Worm (Caenorhabditis elegans) whole organism, young adult: ENCODE measurements around the gene oig-4.

Source experiments
- B0261.1 ChIP-seq: sonication (generic microtip); optimal IDR thresholded peaks from 2 replicates; lab custom pipeline; 2016; ENCODE audit warnings: mild to moderate bottlenecking, missing genetic modification characterization, moderate library complexity, missing compliant biosample characterization
- C06A6.2 ChIP-seq: fragments of 200-800 bp; sonication (Bioruptor generic); conservative IDR thresholded peaks from 2 replicates; pipeline ENCODE4 v1.3.6; 2022; ENCODE audit warnings: missing genetic modification characterization, missing compliant biosample characterization
- F10E7.11 ChIP-seq: sonication (generic microtip); optimal IDR thresholded peaks from 2 replicates; lab custom pipeline; 2017; ENCODE audit warnings: mild to moderate bottlenecking, missing genetic modification characterization, moderate library complexity, missing compliant biosample characterization
- F37B4.10 ChIP-seq: fragments of 200-800 bp; sonication (Bioruptor generic); IDR thresholded peaks from 2 replicates; pipeline ENCODE4 v1.3.6; 2022; ENCODE audit warnings: missing genetic modification characterization, missing compliant biosample characterization
- F57A8.1 ChIP-seq: fragments of 200-800 bp; sonication (Bioruptor generic); optimal IDR thresholded peaks from 2 replicates; lab custom pipeline; 2018; ENCODE audit warnings: mild to moderate bottlenecking, missing genetic modification characterization, moderate library complexity, missing compliant biosample characterization
- K11D2.4 ChIP-seq: fragments of 200-800 bp; sonication (Bioruptor generic); IDR thresholded peaks from 2 replicates; pipeline ENCODE4 v1.3.6; 2022; ENCODE audit warnings: missing genetic modification reagents, missing genetic modification characterization, missing compliant biosample characterization
- T26A5.8 ChIP-seq: sonication (generic microtip); optimal IDR thresholded peaks from 2 replicates; lab custom pipeline; 2016; ENCODE audit warnings: missing genetic modification characterization, missing compliant biosample characterization
- Y79H2A.3 ChIP-seq: fragments of 200-800 bp; sonication (Bioruptor generic); conservative IDR thresholded peaks from 2 replicates; pipeline ENCODE4 v1.3.6; 2022; ENCODE audit warnings: missing genetic modification reagents, missing genetic modification characterization, missing compliant biosample characterization
- cebp-1 ChIP-seq, 2 experiments: fragments of 200-800 bp in 1 of 2; sonication (Bioruptor generic) in 1 of 2; sonication (generic microtip) in 1 of 2; IDR thresholded peaks in 1 of 2; optimal IDR thresholded peaks in 1 of 2; 2 replicates each; pipeline versions ENCODE4 v1.3.6 to Lab custom; 2017 to 2022; ENCODE audit warnings: missing compliant biosample characterization in 2 of 2, missing genetic modification characterization in 2 of 2, mild to moderate bottlenecking in 1 of 2, missing genetic modification reagents in 1 of 2, moderate library complexity in 1 of 2
- cebp-2 ChIP-seq: fragments of 200-800 bp; sonication (Bioruptor generic); IDR thresholded peaks from 2 replicates; pipeline ENCODE4 v1.3.6; 2022; ENCODE audit warnings: missing genetic modification characterization, missing compliant biosample characterization
- ceh-100 ChIP-seq: fragments of 200-800 bp; sonication (Bioruptor generic); IDR thresholded peaks from 2 replicates; pipeline ENCODE4 v1.3.6; 2022; ENCODE audit warnings: missing genetic modification reagents, missing genetic modification characterization, missing compliant biosample characterization
- ceh-79 ChIP-seq: sonication (generic microtip); optimal IDR thresholded peaks from 2 replicates; lab custom pipeline; 2017; ENCODE audit warnings: mild to moderate bottlenecking, missing genetic modification characterization, missing compliant biosample characterization
- die-1 ChIP-seq: sonication (generic microtip); optimal IDR thresholded peaks from 2 replicates; lab custom pipeline; 2016; ENCODE audit warnings: missing genotype, mild to moderate bottlenecking, missing genetic modification characterization, missing compliant biosample characterization
- dpff-1 ChIP-seq: sonication (generic microtip); optimal IDR thresholded peaks from 2 replicates; lab custom pipeline; 2017; ENCODE audit warnings: mild to moderate bottlenecking, missing genetic modification characterization, missing compliant biosample characterization
- efl-1 ChIP-seq: fragments of 150-350 bp; optimal IDR thresholded peaks from 2 replicates; lab custom pipeline; 2014; ENCODE audit warnings: missing biosample characterization, missing genetic modification reagents, missing genetic modification characterization
- him-1 ChIP-seq: sonication (generic microtip); optimal IDR thresholded peaks from 2 replicates; lab custom pipeline; 2016; ENCODE audit warnings: missing genotype, missing genetic modification reagents, missing genetic modification characterization, missing compliant biosample characterization
- let-607 ChIP-seq, 2 experiments: fragments of 200-800 bp in 1 of 2; sonication (Bioruptor generic) in 1 of 2; sonication (generic microtip) in 1 of 2; optimal IDR thresholded peaks; 2 replicates each; lab custom pipeline; 2016 to 2018; ENCODE audit warnings: mild to moderate bottlenecking in 2 of 2, missing compliant biosample characterization in 2 of 2, missing genetic modification characterization in 2 of 2, moderate library complexity in 2 of 2, missing genotype in 1 of 2
- lin-35 ChIP-seq, 3 experiments: fragments of 150-350 bp in 2 of 3; sonication (generic microtip) in 1 of 3; optimal IDR thresholded peaks; 2 replicates each; lab custom pipeline; 2014 to 2018; ENCODE audit warnings: missing biosample characterization in 3 of 3, missing genetic modification characterization in 3 of 3, missing genetic modification reagents in 3 of 3
- lin-40 ChIP-seq: sonication (generic microtip); optimal IDR thresholded peaks from 2 replicates; lab custom pipeline; 2016; ENCODE audit warnings: missing genetic modification characterization, mild to moderate bottlenecking, missing compliant biosample characterization, missing genotype, missing genetic modification reagents
- lir-1 ChIP-seq: fragments of 200-800 bp; sonication (Bioruptor generic); conservative IDR thresholded peaks from 2 replicates; pipeline ENCODE4 v1.3.6; 2022; ENCODE audit warnings: missing genetic modification reagents, missing genetic modification characterization, missing compliant biosample characterization
- lsl-1 ChIP-seq: fragments of 200-800 bp; sonication (Bioruptor generic); optimal IDR thresholded peaks from 2 replicates; lab custom pipeline; 2018; ENCODE audit warnings: mild to moderate bottlenecking, missing genetic modification characterization, moderate library complexity, missing compliant biosample characterization
- madf-3 ChIP-seq: fragments of 200-800 bp; sonication (Bioruptor generic); IDR thresholded peaks from 2 replicates; pipeline ENCODE4 v1.3.6; 2022; ENCODE audit warnings: missing genetic modification reagents, missing genetic modification characterization, missing compliant biosample characterization
- madf-8 ChIP-seq: fragments of 200-800 bp; sonication (Bioruptor generic); conservative IDR thresholded peaks from 2 replicates; pipeline ENCODE4 v1.3.6; 2022; ENCODE audit warnings: missing genetic modification reagents, missing genetic modification characterization, missing compliant biosample characterization
- nhr-80 ChIP-seq: sonication (generic microtip); optimal IDR thresholded peaks from 2 replicates; lab custom pipeline; 2016; ENCODE audit warnings: missing genetic modification characterization, missing compliant biosample characterization
- snpc-1.1 ChIP-seq: sonication (generic microtip); optimal IDR thresholded peaks from 2 replicates; lab custom pipeline; 2017; ENCODE audit warnings: missing genetic modification characterization, mild to moderate bottlenecking, missing compliant biosample characterization, antibody characterized with exemption, moderate library complexity, missing genotype, missing genetic modification reagents; ENCODE audit not compliant: insufficient read depth
- tbp1 ChIP-seq: fragments of 200-800 bp; sonication (Bioruptor generic); optimal IDR thresholded peaks from 2 replicates; lab custom pipeline; 2018; ENCODE audit warnings: mild to moderate bottlenecking, missing genetic modification characterization, missing compliant biosample characterization
- tbx-9 ChIP-seq: sonication (generic microtip); optimal IDR thresholded peaks from 2 replicates; lab custom pipeline; 2016; ENCODE audit warnings: borderline replicate concordance, missing genetic modification characterization, inconsistent platforms, missing compliant biosample characterization
- unc-130 ChIP-seq: sonication (generic microtip); optimal IDR thresholded peaks from 2 replicates; lab custom pipeline; 2016; ENCODE audit warnings: missing genetic modification reagents, missing genetic modification characterization, missing compliant biosample characterization
- zfh-2 ChIP-seq: fragments of 200-800 bp; sonication (Bioruptor generic); conservative IDR thresholded peaks from 2 replicates; pipeline ENCODE4 v1.3.6; 2022; ENCODE audit warnings: missing genetic modification reagents, missing genetic modification characterization, missing compliant biosample characterization
- ztf-22 ChIP-seq: fragments of 200-800 bp; sonication (Bioruptor generic); optimal IDR thresholded peaks from 2 replicates; lab custom pipeline; 2018; ENCODE audit warnings: mild to moderate bottlenecking, missing genetic modification characterization, moderate library complexity, missing compliant biosample characterization
- ztf-3 ChIP-seq: fragments of 200-800 bp; sonication (Bioruptor generic); optimal IDR thresholded peaks from 2 replicates; lab custom pipeline; 2018; ENCODE audit warnings: mild to moderate bottlenecking, missing genetic modification characterization, missing compliant biosample characterization

Gene oig-4

DNA sequence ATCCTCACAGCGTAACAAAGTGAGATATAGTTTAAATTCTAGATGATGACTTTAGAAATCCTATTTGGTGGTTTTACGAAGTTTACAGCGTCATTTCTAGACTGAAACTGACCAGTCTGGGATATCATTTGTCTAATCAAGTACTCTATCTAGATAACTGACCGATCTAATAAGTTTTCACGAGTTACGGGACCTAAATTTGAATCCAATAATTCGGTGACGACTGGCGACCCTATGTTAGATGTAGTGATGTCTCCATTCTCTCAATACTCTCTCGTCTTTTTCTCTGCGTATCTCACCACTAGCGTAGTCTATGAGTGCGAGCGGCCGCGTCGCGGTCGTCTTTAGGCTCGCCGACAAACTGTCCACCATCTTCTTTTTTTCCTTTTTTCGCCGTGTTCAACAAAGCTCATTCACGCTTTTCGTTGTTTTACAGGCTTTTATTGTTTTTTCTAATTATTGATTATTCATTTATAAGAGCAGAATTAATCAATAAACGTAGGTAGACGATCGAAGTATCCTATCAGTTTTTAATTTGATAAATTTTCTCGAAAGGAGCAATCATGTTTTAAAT is 2.1 kb downstream of the oig-4 start (continued):
- TF ChIP-seq tbp1, result peak; percentile 16
- no peak for TF ChIP-seq T26A5.8 (tag; lab: Kevin White, UChicago)
- TF ChIP-seq lin-35 (GFP tag; optimal IDR thresholded peaks at IDR 0.05; lab: Kevin White, UChicago), result peak in 1 of 3 experiments; percentile 14
- TF ChIP-seq madf-3 (GFP tag; lab: Robert Waterston, UW), result peak; percentile 92
- TF ChIP-seq zfh-2, result no peak
- TF ChIP-seq K11D2.4 (GFP tag; lab: Robert Waterston, UW), result no peak
- no peak for TF ChIP-seq cebp-1 (GFP tag; IDR thresholded peaks at IDR 0.05; lab: Robert Waterston, UW)
- peak; percentile 2 for TF ChIP-seq cebp-1 (tag; optimal IDR thresholded peaks at IDR 0.05; lab: Kevin White, UChicago)
- no peak for TF ChIP-seq Y79H2A.3 (GFP tag; lab: Robert Waterston, UW)

DNA sequence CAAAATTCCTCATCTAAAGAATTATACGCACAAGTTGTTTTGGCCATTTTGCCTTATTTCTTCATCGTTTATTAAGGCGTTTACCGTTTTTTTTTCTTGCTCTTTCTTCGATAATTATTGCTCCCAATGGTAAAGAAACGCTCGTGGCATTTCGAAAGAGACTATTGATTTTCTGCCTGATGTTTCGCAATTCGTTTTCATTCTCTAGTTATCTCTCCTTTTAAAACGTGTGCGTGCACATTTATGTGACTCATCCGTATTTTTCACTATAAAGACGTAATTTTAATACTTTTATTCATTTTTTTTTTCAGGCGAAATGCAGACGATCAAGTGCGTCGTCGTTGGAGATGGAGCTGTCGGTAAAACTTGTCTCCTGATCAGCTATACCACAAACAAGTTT is 2.8 kb downstream of the oig-4 start, which contains the start of gene cdc-42:
Gene cdc-42, plus strand, starts transcription at position 312 of the 400 bp plus-strand sequence.
- TF ChIP-seq B0261.1 (tag; lab: Kevin White, UChicago) (no peak), cebp-1 (GFP tag; IDR thresholded peaks at IDR 0.05; lab: Robert Waterston, UW) (peak; percentile 72), cebp-1 (tag; optimal IDR thresholded peaks at IDR 0.05; lab: Kevin White, UChicago) (peak; percentile 94)

DNA sequence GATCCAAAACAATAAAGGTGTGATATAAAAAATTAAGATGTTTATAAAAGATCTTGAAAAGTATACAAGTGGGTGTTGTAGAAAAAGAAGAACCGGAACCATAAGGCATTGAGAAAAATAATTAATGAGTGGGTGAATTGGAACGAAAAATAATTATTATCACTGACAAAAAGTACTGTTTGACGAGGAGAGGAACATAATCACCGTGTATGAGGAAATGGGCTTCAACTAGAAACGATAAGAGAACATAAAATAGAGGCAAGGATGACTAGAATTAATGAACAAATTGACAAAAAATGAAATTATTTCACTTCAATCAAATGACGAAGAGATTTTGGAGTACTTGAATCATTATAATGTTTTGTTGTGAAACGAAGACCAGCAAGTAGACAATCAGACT is 4.9 kb downstream of the oig-4 start:
- peak; percentile 2 for TF ChIP-seq him-1 (tag; lab: Kevin White, UChicago)
- TF ChIP-seq ztf-3 (GFP tag; lab: Kevin White, UChicago), result no peak
- peak; percentile 52 for TF ChIP-seq nhr-80 (tag; lab: Kevin White, UChicago)

DNA sequence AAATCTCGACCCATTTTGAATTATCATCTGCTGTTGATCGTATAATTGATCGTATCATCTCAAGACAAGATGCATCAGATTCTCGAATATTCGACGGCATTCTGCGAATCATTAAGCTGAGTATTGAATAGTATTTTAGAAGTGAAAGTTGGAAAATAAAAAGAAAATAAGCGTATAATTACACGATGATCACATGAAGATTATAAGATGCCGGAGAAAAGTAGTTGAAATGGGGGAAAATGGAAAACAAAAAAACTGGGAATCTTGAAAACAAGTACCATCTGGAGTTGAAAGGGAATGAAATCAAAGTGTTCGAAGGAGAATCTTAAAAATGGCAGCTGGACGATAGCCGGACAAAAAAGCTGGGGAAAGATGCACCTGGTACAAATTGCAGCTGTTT is 7.1 kb downstream of the oig-4 start, which contains the start of gene R07G3.8:
Gene R07G3.8, minus strand, starts transcription at position 101 of the 400 bp plus-strand sequence.
- TF ChIP-seq dpff-1 (no peak), snpc-1.1 (tag; lab: Kevin White, UChicago) (no peak), F37B4.10 (GFP tag; lab: Robert Waterston, UW) (no peak)

DNA sequence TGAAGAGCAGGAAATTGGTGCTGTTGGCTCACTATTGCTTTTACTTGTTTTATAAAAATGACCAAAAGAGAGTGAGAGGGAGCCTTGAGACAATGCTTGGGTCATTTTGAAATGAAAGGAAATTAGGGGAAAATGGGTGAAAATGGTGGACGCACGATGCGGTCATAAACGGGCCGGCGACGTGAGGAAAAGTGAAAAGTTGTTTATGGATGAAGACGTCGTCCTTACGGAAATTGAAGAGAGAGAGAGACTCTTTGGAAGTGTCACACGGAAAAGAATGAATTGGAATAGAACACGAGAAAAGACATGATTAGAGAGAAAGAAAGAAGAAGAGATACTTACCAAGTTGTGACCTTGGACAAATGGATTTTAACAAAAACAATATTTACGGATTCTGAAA is 8.2 kb downstream of the oig-4 start:
- TF ChIP-seq lir-1 (GFP tag; lab: Robert Waterston, UW), result no peak
- TF ChIP-seq lsl-1 (GFP tag; lab: Kevin White, UChicago), result no peak
- no peak for TF ChIP-seq ceh-100 (GFP tag; lab: Robert Waterston, UW)
- no peak for TF ChIP-seq F57A8.1 (GFP tag; lab: Kevin White, UChicago)
- no peak for TF ChIP-seq unc-130
- TF ChIP-seq cebp-2, result no peak
- no peak for TF ChIP-seq lin-40 (tag; lab: Kevin White, UChicago)
- TF ChIP-seq tbx-9 (tag; lab: Kevin White, UChicago), result no peak
- TF ChIP-seq madf-8 (GFP tag; lab: Robert Waterston, UW), result no peak
- TF ChIP-seq lin-35 (GFP tag; optimal IDR thresholded peaks at IDR 0.05; lab: Kevin White, UChicago), result no peak
- no peak for TF ChIP-seq ztf-22 (GFP tag; lab: Kevin White, UChicago)
- TF ChIP-seq zfh-2, result no peak
- no peak for TF ChIP-seq let-607 (tag; optimal IDR thresholded peaks at IDR 0.05; lab: Kevin White, UChicago)
- no peak for TF ChIP-seq F10E7.11 (tag; lab: Kevin White, UChicago)
- TF ChIP-seq efl-1 (GFP tag; lab: Kevin White, UChicago), result no peak
- TF ChIP-seq ceh-79, result no peak
- TF ChIP-seq die-1, result no peak
- TF ChIP-seq C06A6.2 (GFP tag; lab: Robert Waterston, UW), result no peak
- no peak for TF ChIP-seq nhr-80 (tag; lab: Kevin White, UChicago)
- TF ChIP-seq, all 124 proteins: peak for 0
